Fruit fly (Drosophila melanogaster) whole organism, embryonic: ENCODE data around the gene tj.

ENCODE experiments used
- Abd-B ChIP-seq: fragments of 200-800 bp; sonication (Bioruptor generic); optimal IDR thresholded peaks from 2 replicates; lab custom pipeline; 2018; ENCODE audit warnings: missing biosample characterization, mild to moderate bottlenecking, missing genetic modification characterization, moderate library complexity
- BtbVII ChIP-seq: fragments of 200-800 bp; sonication (Bioruptor generic); optimal IDR thresholded peaks from 3 replicates; lab custom pipeline; 2017; ENCODE audit warnings: missing biosample characterization, mild to moderate bottlenecking, missing genetic modification characterization
- CG1024 ChIP-seq: fragments of 200-800 bp; sonication (Bioruptor generic); IDR thresholded peaks from 2 replicates; pipeline ENCODE4 v1.3.6; 2022; ENCODE audit warnings: missing biosample characterization, missing genetic modification characterization
- CG10462 ChIP-seq: fragments of 200-800 bp; sonication (Bioruptor generic); optimal IDR thresholded peaks from 2 replicates; lab custom pipeline; 2016; ENCODE audit warnings: missing biosample characterization, missing genetic modification characterization
- CG10565 ChIP-seq: fragments of 200-800 bp; sonication (Bioruptor generic); optimal IDR thresholded peaks from 3 replicates; lab custom pipeline; 2016; ENCODE audit warnings: missing biosample characterization, mild to moderate bottlenecking, missing genetic modification characterization
- CG11560 ChIP-seq: fragments of 200-800 bp; sonication (Bioruptor generic); IDR thresholded peaks from 3 replicates; pipeline ENCODE4 v1.3.6; 2022; ENCODE audit warnings: missing biosample characterization, missing genetic modification characterization
- CG11695 ChIP-seq: fragments of 200-800 bp; sonication (Bioruptor generic); IDR thresholded peaks from 3 replicates; pipeline ENCODE4 v1.3.6; 2022; ENCODE audit warnings: missing biosample characterization, missing genetic modification characterization
- CG12299 ChIP-seq: fragments of 200-800 bp; sonication (Bioruptor generic); optimal IDR thresholded peaks from 2 replicates; lab custom pipeline; 2018; ENCODE audit warnings: missing biosample characterization, mild to moderate bottlenecking, missing genetic modification characterization
- CG14050 ChIP-seq: fragments of 200-800 bp; sonication (Bioruptor generic); IDR thresholded peaks from 3 replicates; pipeline ENCODE4 v1.3.6; 2022; ENCODE audit warnings: missing biosample characterization, missing genetic modification characterization
- CG14667 ChIP-seq: fragments of 200-800 bp; sonication (Bioruptor generic); IDR thresholded peaks from 2 replicates; pipeline ENCODE4 v1.3.6; 2022; ENCODE audit warnings: missing biosample characterization, missing genetic modification characterization
- CG15514 ChIP-seq: fragments of 200-800 bp; sonication (Bioruptor generic); optimal IDR thresholded peaks from 3 replicates; lab custom pipeline; 2017; ENCODE audit warnings: missing biosample characterization, missing genetic modification characterization, mild to moderate bottlenecking, moderate library complexity, missing genetic modification reagents
- CG16863 ChIP-seq: fragments of 200-800 bp; sonication (Bioruptor generic); optimal IDR thresholded peaks from 3 replicates; lab custom pipeline; 2016; ENCODE audit warnings: missing biosample characterization, missing genetic modification characterization
- CG17568 ChIP-seq: fragments of 200-800 bp; sonication (Bioruptor generic); optimal IDR thresholded peaks from 2 replicates; lab custom pipeline; 2018; ENCODE audit warnings: missing biosample characterization, mild to moderate bottlenecking, missing genetic modification characterization, moderate library complexity
- CG17612 ChIP-seq: fragments of 200-800 bp; sonication (Bioruptor generic); IDR thresholded peaks from 2 replicates; pipeline ENCODE4 v1.3.6; 2022; ENCODE audit warnings: missing biosample characterization, missing genetic modification characterization
- CG18764 ChIP-seq: fragments of 200-800 bp; sonication (Bioruptor generic); optimal IDR thresholded peaks from 3 replicates; lab custom pipeline; 2016; ENCODE audit warnings: missing biosample characterization, missing genetic modification characterization
- CG31224 ChIP-seq: fragments of 200-800 bp; sonication (Bioruptor generic); IDR thresholded peaks from 2 replicates; pipeline ENCODE4 v1.3.6; 2022; ENCODE audit warnings: missing biosample characterization, missing genetic modification characterization
- CG4854 ChIP-seq: fragments of 200-800 bp; sonication (Bioruptor generic); optimal IDR thresholded peaks from 2 replicates; lab custom pipeline; 2016; ENCODE audit warnings: missing biosample characterization, missing genetic modification characterization, inconsistent platforms
- CG7963 ChIP-seq: fragments of 200-800 bp; sonication (Bioruptor generic); IDR thresholded peaks from 3 replicates; pipeline ENCODE4 v1.3.6; 2022; ENCODE audit warnings: missing biosample characterization, missing genetic modification characterization; ENCODE audit not compliant: partially characterized antibody
- CG8478 ChIP-seq: fragments of >200 bp; optimal IDR thresholded peaks from 2 replicates; lab custom pipeline; 2018
- CG8924 ChIP-seq: fragments of 200-800 bp; optimal IDR thresholded peaks from 3 replicates; lab custom pipeline; 2019; ENCODE audit warnings: missing biosample characterization, mild to moderate bottlenecking, missing genetic modification characterization, moderate library complexity
- CG9797 ChIP-seq: fragments of 200-800 bp; sonication (Bioruptor generic); optimal IDR thresholded peaks from 3 replicates; lab custom pipeline; 2018; ENCODE audit warnings: missing biosample characterization, mild to moderate bottlenecking, missing genetic modification characterization
- CG9932 ChIP-seq: fragments of 200-800 bp; sonication (Bioruptor generic); IDR thresholded peaks from 2 replicates; pipeline ENCODE4 v1.3.6; 2022; ENCODE audit warnings: missing biosample characterization, missing genetic modification characterization
- Dfd ChIP-seq, 2 experiments: fragments of >200 bp; optimal IDR thresholded peaks; 2 replicates each; lab custom pipeline; 2017; ENCODE audit warnings: missing biosample characterization in 2 of 2, missing genetic modification characterization in 2 of 2
- Dll ChIP-seq: fragments of 200-800 bp; sonication (Bioruptor generic); IDR thresholded peaks from 4 replicates; pipeline ENCODE4 v1.3.6; 2022; ENCODE audit warnings: missing biosample characterization, missing genetic modification characterization; ENCODE audit not compliant: partially characterized antibody
- Doc3 ChIP-seq: fragments of 200-800 bp; sonication (Bioruptor generic); IDR thresholded peaks from 3 replicates; pipeline ENCODE4 v1.3.6; 2022; ENCODE audit warnings: missing biosample characterization, missing genetic modification characterization; ENCODE audit not compliant: partially characterized antibody
- ERR ChIP-seq: fragments of 200-800 bp; sonication (Bioruptor generic); optimal IDR thresholded peaks from 2 replicates; lab custom pipeline; 2016; ENCODE audit warnings: missing biosample characterization, missing genetic modification characterization
- MTF-1 ChIP-seq: fragments of 200-800 bp; sonication (Bioruptor generic); optimal IDR thresholded peaks from 2 replicates; lab custom pipeline; 2018; ENCODE audit warnings: missing biosample characterization, mild to moderate bottlenecking, missing genetic modification characterization, borderline replicate concordance
- Mrtf ChIP-seq: fragments of 200-800 bp; sonication (Bioruptor generic); IDR thresholded peaks from 3 replicates; pipeline ENCODE4 v1.3.6; 2022; ENCODE audit warnings: missing biosample characterization, missing genetic modification characterization
- Side ChIP-seq: fragments of 200-800 bp; sonication (Bioruptor generic); optimal IDR thresholded peaks from 2 replicates; lab custom pipeline; 2016; ENCODE audit warnings: missing biosample characterization, missing genetic modification characterization
- Tbp ChIP-seq: fragments of >200 bp; optimal IDR thresholded peaks from 2 replicates; lab custom pipeline; 2018; ENCODE audit warnings: missing biosample characterization, missing genetic modification characterization
- ac ChIP-seq: fragments of 200-800 bp; sonication (Bioruptor generic); optimal IDR thresholded peaks from 3 replicates; lab custom pipeline; 2017; ENCODE audit warnings: missing biosample characterization, mild to moderate bottlenecking, missing genetic modification characterization
- ap ChIP-seq: fragments of 200-800 bp; sonication (Bioruptor generic); IDR thresholded peaks from 2 replicates; pipeline ENCODE4 v1.3.6; 2022; ENCODE audit warnings: missing biosample characterization, missing genetic modification characterization
- bowl ChIP-seq: fragments of 200-800 bp; sonication (Bioruptor generic); IDR thresholded peaks from 2 replicates; pipeline ENCODE4 v1.3.6; 2022; ENCODE audit warnings: missing biosample characterization, missing genetic modification characterization
- br ChIP-seq: fragments of >200 bp; optimal IDR thresholded peaks from 2 replicates; lab custom pipeline; 2017
- crp ChIP-seq, 2 experiments: fragments of 200-800 bp; sonication (Bioruptor generic); optimal IDR thresholded peaks; 2 replicates in 1 of 2; 3 replicates in 1 of 2; lab custom pipeline; 2017; ENCODE audit warnings: missing biosample characterization in 2 of 2, missing genetic modification characterization in 2 of 2, mild to moderate bottlenecking in 1 of 2, moderate library complexity in 1 of 2
- cwo ChIP-seq: fragments of 200-800 bp; sonication (Bioruptor generic); optimal IDR thresholded peaks from 3 replicates; lab custom pipeline; 2017; ENCODE audit warnings: missing biosample characterization, missing genetic modification characterization, mild to moderate bottlenecking, moderate library complexity, missing genetic modification reagents
- en ChIP-seq: fragments of 200-800 bp; sonication (Bioruptor generic); optimal IDR thresholded peaks from 2 replicates; lab custom pipeline; 2016; ENCODE audit warnings: missing biosample characterization, missing genetic modification characterization
- gem ChIP-seq: fragments of 200-800 bp; sonication (Bioruptor generic); optimal IDR thresholded peaks from 2 replicates; lab custom pipeline; 2019; ENCODE audit warnings: missing biosample characterization, mild to moderate bottlenecking, missing genetic modification characterization, moderate library complexity
- gfzf ChIP-seq: fragments of 200-800 bp; sonication (Bioruptor generic); optimal IDR thresholded peaks from 2 replicates; lab custom pipeline; 2016; ENCODE audit warnings: missing biosample characterization, mild to moderate bottlenecking, missing genetic modification characterization, moderate library complexity
- her ChIP-seq: fragments of 200-800 bp; sonication (Bioruptor generic); optimal IDR thresholded peaks from 2 replicates; lab custom pipeline; 2016; ENCODE audit warnings: missing biosample characterization, missing genetic modification characterization
- jigr1 ChIP-seq: fragments of 200-800 bp; sonication (Bioruptor generic); IDR thresholded peaks from 3 replicates; pipeline ENCODE4 v1.3.6; 2022; ENCODE audit warnings: missing biosample characterization, missing genetic modification characterization
- ken ChIP-seq: fragments of 200-800 bp; sonication (Bioruptor generic); IDR thresholded peaks from 3 replicates; pipeline ENCODE4 v1.3.6; 2022; ENCODE audit warnings: missing biosample characterization, missing genetic modification characterization
- maf-S ChIP-seq: fragments of 200-800 bp; sonication (Bioruptor generic); optimal IDR thresholded peaks from 2 replicates; lab custom pipeline; 2016; ENCODE audit warnings: missing biosample characterization, missing genetic modification characterization
- mam ChIP-seq: fragments of 200-800 bp; sonication (Bioruptor generic); optimal IDR thresholded peaks from 3 replicates; lab custom pipeline; 2016; ENCODE audit warnings: missing biosample characterization, missing genetic modification characterization
- org-1 ChIP-seq: fragments of 200-800 bp; sonication (Bioruptor generic); optimal IDR thresholded peaks from 2 replicates; lab custom pipeline; 2017; ENCODE audit warnings: missing biosample characterization, missing genetic modification characterization
- peb ChIP-seq: fragments of 200-800 bp; sonication (Bioruptor generic); IDR thresholded peaks from 2 replicates; pipeline ENCODE4 v1.3.6; 2022; ENCODE audit warnings: missing biosample characterization, missing genetic modification characterization
- pfk ChIP-seq: fragments of 200-800 bp; sonication (Bioruptor generic); optimal IDR thresholded peaks from 2 replicates; lab custom pipeline; 2018; ENCODE audit warnings: missing biosample characterization, mild to moderate bottlenecking, missing genetic modification characterization, moderate library complexity
- scrt ChIP-seq: fragments of 200-800 bp; sonication (Bioruptor generic); optimal IDR thresholded peaks from 2 replicates; lab custom pipeline; 2018; ENCODE audit warnings: missing biosample characterization, mild to moderate bottlenecking, missing genetic modification characterization, moderate library complexity
- sisA ChIP-seq: fragments of 200-800 bp; sonication (Bioruptor generic); IDR thresholded peaks from 2 replicates; pipeline ENCODE4 v1.3.6; 2022; ENCODE audit warnings: missing biosample characterization, missing genetic modification characterization
- tgo ChIP-seq: fragments of 200-800 bp; sonication (Bioruptor generic); IDR thresholded peaks from 3 replicates; pipeline ENCODE4 v1.3.6; 2022; ENCODE audit warnings: missing biosample characterization, missing genetic modification characterization
- vfl ChIP-seq: fragments of 200-800 bp; sonication (Bioruptor generic); optimal IDR thresholded peaks from 2 replicates; lab custom pipeline; 2016; ENCODE audit warnings: missing biosample characterization, missing genetic modification characterization
- wek ChIP-seq: fragments of 200-800 bp; sonication (Bioruptor generic); optimal IDR thresholded peaks from 3 replicates; lab custom pipeline; 2018; ENCODE audit warnings: missing biosample characterization, mild to moderate bottlenecking, missing genetic modification characterization, moderate library complexity
- wor ChIP-seq: fragments of 200-800 bp; sonication (Bioruptor generic); IDR thresholded peaks from 2 replicates; pipeline ENCODE4 v1.3.6; 2022; ENCODE audit warnings: missing biosample characterization, missing genetic modification characterization

Gene tj

DNA sequence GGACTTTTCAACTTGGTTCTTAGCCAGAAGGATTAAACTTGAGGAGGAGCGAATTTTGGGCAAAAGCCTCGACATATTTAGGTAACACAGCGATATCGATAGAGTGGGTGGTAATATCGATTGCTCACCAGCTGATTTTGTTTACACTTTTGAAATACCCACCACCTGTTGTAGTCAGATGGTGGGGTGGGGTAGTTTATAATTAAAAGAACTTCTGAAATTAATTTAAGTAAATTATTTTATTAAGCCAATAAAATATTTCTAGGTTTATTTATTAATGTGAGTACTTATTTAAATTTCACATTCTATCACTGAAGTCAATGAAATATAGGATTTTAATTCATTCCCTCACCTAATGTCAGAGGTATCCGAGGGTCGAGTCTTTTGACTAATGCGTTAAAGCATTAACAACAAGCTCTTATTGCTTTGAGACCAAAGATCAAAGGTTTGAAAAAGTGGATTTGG, 26.0 kb downstream of the tj start, which contains the start of the genes CG10194 and CG18094 (continued):
- TF ChIP-seq Tbp (no peak), jigr1 (GFP tag; lab: Robert Waterston, UW) (no peak), peb (GFP tag; lab: Robert Waterston, UW) (no peak), wor (no peak), CG16863 (GFP tag; lab: Kevin White, UChicago) (no peak), CG11560 (no peak), CG7963 (GFP tag; lab: Robert Waterston, UW) (no peak), ken (no peak), org-1 (GFP tag; lab: Kevin White, UChicago) (no peak), ac (GFP tag; lab: Kevin White, UChicago) (no peak), CG9797 (GFP tag; lab: Kevin White, UChicago) (no peak), CG17612 (GFP tag; lab: Robert Waterston, UW) (no peak), CG8924 (tag; lab: Kevin White, UChicago) (peak; percentile 18), vfl (GFP tag; lab: Kevin White, UChicago) (no peak), MTF-1 (GFP tag; lab: Kevin White, UChicago) (no peak), gem (tag; lab: Kevin White, UChicago) (no peak), gfzf (GFP tag; lab: Kevin White, UChicago) (no peak), her (GFP tag; lab: Kevin White, UChicago) (no peak), CG4854 (GFP tag; lab: Kevin White, UChicago) (no peak), CG10565 (GFP tag; lab: Kevin White, UChicago) (no peak), CG18764 (GFP tag; lab: Kevin White, UChicago) (no peak), pfk (GFP tag; lab: Kevin White, UChicago) (no peak), bowl (no peak), mam (GFP tag; lab: Kevin White, UChicago) (peak; percentile 19), CG14050 (GFP tag; lab: Robert Waterston, UW) (no peak), BtbVII (GFP tag; lab: Kevin White, UChicago) (no peak), CG11695 (GFP tag; lab: Robert Waterston, UW) (0 out of 3 replicates have a peak, but pooled peaks have one; percentile 32), sisA (GFP tag; lab: Robert Waterston, UW) (no peak), scrt (peak; percentile 92), Dll (GFP tag; lab: Robert Waterston, UW) (peak; percentile 72), Abd-B (peak; percentile 18), CG12299 (tag; lab: Kevin White, UChicago) (no peak), Side (GFP tag; lab: Kevin White, UChicago) (no peak), en (GFP tag; lab: Kevin White, UChicago) (no peak), CG17568 (no peak), ap (no peak), CG1024 (GFP tag; lab: Robert Waterston, UW) (no peak), ERR (no peak), br (no peak), maf-S (GFP tag; lab: Kevin White, UChicago) (no peak), wek (GFP tag; lab: Kevin White, UChicago) (no peak), crp (GFP tag; optimal IDR thresholded peaks at IDR 0.05; lab: Kevin White, UChicago) (peak; percentile 29 to 88), cwo (no peak), Mrtf (GFP tag; lab: Robert Waterston, UW) (no peak), CG10462 (GFP tag; lab: Kevin White, UChicago) (no peak), tgo (GFP tag; lab: Robert Waterston, UW) (no peak), Dfd (GFP tag; optimal IDR thresholded peaks at IDR 0.05; lab: Kevin White, UChicago) (no peak), CG15514 (peak; percentile 20), CG9932 (peak; percentile 49; the same call in 1 of the 2 replicates), CG31224 (no peak), CG14667 (GFP tag; lab: Robert Waterston, UW) (no peak), CG8478 (no peak), Doc3 (GFP tag; lab: Robert Waterston, UW) (peak; percentile 63)
